Fruit fly (Drosophila melanogaster) whole organism, prepupa: Measurements from ENCODE around the gene Pgant6.

Experiments used
- Blimp-1 ChIP-seq: fragments of 200-800 bp; sonication (Bioruptor generic); optimal IDR thresholded peaks from 3 replicates; lab custom pipeline; 2017; ENCODE audit warnings: missing biosample characterization, missing genetic modification characterization, mild to moderate bottlenecking, moderate library complexity, missing genetic modification reagents
- CG10631 ChIP-seq: fragments of 200-800 bp; sonication (Bioruptor generic); optimal IDR thresholded peaks from 2 replicates; lab custom pipeline; 2016; ENCODE audit warnings: missing biosample characterization, missing genetic modification characterization
- CG10669 ChIP-seq: fragments of 200-800 bp; sonication (Bioruptor generic); optimal IDR thresholded peaks from 3 replicates; lab custom pipeline; 2018; ENCODE audit warnings: missing biosample characterization, mild to moderate bottlenecking, missing genetic modification characterization, moderate library complexity
- CG15336 ChIP-seq: fragments of 200-800 bp; sonication (Bioruptor generic); IDR thresholded peaks from 2 replicates; pipeline ENCODE4 v1.3.6; 2022; ENCODE audit warnings: missing biosample characterization, missing genetic modification characterization
- CG1621 ChIP-seq: fragments of 200-800 bp; sonication (Bioruptor generic); optimal IDR thresholded peaks from 3 replicates; lab custom pipeline; 2018; ENCODE audit warnings: missing biosample characterization, mild to moderate bottlenecking, missing genetic modification characterization
- CG3032 ChIP-seq: fragments of 200-800 bp; optimal IDR thresholded peaks from 2 replicates; lab custom pipeline; 2019; ENCODE audit warnings: missing biosample characterization, mild to moderate bottlenecking, missing genetic modification characterization, moderate library complexity
- CG31627 ChIP-seq: fragments of 200-800 bp; sonication (Bioruptor generic); optimal IDR thresholded peaks from 3 replicates; lab custom pipeline; 2016; ENCODE audit warnings: missing biosample characterization, missing genetic modification characterization
- CG32006 ChIP-seq: fragments of 200-800 bp; sonication (Bioruptor generic); optimal IDR thresholded peaks from 3 replicates; lab custom pipeline; 2017; ENCODE audit warnings: missing biosample characterization, mild to moderate bottlenecking, missing genetic modification characterization
- CG3919 ChIP-seq: fragments of 200-800 bp; sonication (Bioruptor generic); optimal IDR thresholded peaks from 3 replicates; lab custom pipeline; 2016; ENCODE audit warnings: missing biosample characterization, missing genetic modification characterization
- CG6163 ChIP-seq: fragments of 200-800 bp; sonication (Bioruptor generic); IDR thresholded peaks from 3 replicates; pipeline ENCODE4 v1.3.6; 2022; ENCODE audit warnings: missing biosample characterization, missing genetic modification characterization
- CG6808 ChIP-seq: fragments of 200-800 bp; sonication (Bioruptor generic); optimal IDR thresholded peaks from 3 replicates; lab custom pipeline; 2017; ENCODE audit warnings: missing biosample characterization, missing genetic modification characterization, mild to moderate bottlenecking, moderate library complexity, missing genetic modification reagents
- CG8119 ChIP-seq: fragments of 200-800 bp; sonication (Bioruptor generic); IDR thresholded peaks from 3 replicates; pipeline ENCODE4 v1.3.6; 2022; ENCODE audit warnings: missing biosample characterization, missing genetic modification characterization
- CG8632 ChIP-seq: fragments of 200-800 bp; sonication (Bioruptor generic); optimal IDR thresholded peaks from 3 replicates; lab custom pipeline; 2016; ENCODE audit warnings: missing biosample characterization, missing genetic modification characterization
- Eip78C ChIP-seq: fragments of 200-800 bp; sonication (Bioruptor generic); peaks from one replicate; lab custom pipeline; 2016; ENCODE audit warnings: missing biosample characterization, missing genetic modification characterization
- Eip93F ChIP-seq: fragments of 200-800 bp; sonication (Bioruptor generic); optimal IDR thresholded peaks from 2 replicates; lab custom pipeline; 2016; ENCODE audit warnings: missing biosample characterization, mild to moderate bottlenecking, missing genetic modification characterization
- Ets21C ChIP-seq: fragments of 200-800 bp; sonication (Bioruptor generic); optimal IDR thresholded peaks from 3 replicates; lab custom pipeline; 2016; ENCODE audit warnings: missing biosample characterization, missing genetic modification characterization
- Ets96B ChIP-seq: fragments of 200-800 bp; optimal IDR thresholded peaks from 2 replicates; lab custom pipeline; 2019; ENCODE audit warnings: missing biosample characterization, mild to moderate bottlenecking, missing genetic modification characterization, moderate library complexity
- Hr39 ChIP-seq: fragments of 200-800 bp; sonication (Bioruptor generic); optimal IDR thresholded peaks from 2 replicates; lab custom pipeline; 2016; ENCODE audit warnings: missing biosample characterization, missing genetic modification characterization
- Hr4 ChIP-seq: fragments of 200-800 bp; sonication (Bioruptor generic); optimal IDR thresholded peaks from 3 replicates; lab custom pipeline; 2016; ENCODE audit warnings: missing biosample characterization, missing genetic modification characterization
- Lpt ChIP-seq: fragments of 200-800 bp; sonication (Bioruptor generic); optimal IDR thresholded peaks from 3 replicates; lab custom pipeline; 2016; ENCODE audit warnings: missing biosample characterization, missing genetic modification characterization
- Met ChIP-seq: fragments of 200-800 bp; sonication (Bioruptor generic); optimal IDR thresholded peaks from 3 replicates; lab custom pipeline; 2016; ENCODE audit warnings: missing biosample characterization, missing genetic modification characterization
- OdsH ChIP-seq: fragments of 200-800 bp; sonication (Bioruptor generic); optimal IDR thresholded peaks from 3 replicates; lab custom pipeline; 2016; ENCODE audit warnings: missing biosample characterization, missing genetic modification characterization
- Sox102F ChIP-seq: fragments of 200-800 bp; sonication (Bioruptor generic); optimal IDR thresholded peaks from 2 replicates; lab custom pipeline; 2016; ENCODE audit warnings: missing biosample characterization, mild to moderate bottlenecking, missing genetic modification characterization
- Sox14 ChIP-seq: fragments of 200-800 bp; sonication (Bioruptor generic); optimal IDR thresholded peaks from 3 replicates; lab custom pipeline; 2016; ENCODE audit warnings: missing biosample characterization, missing genetic modification characterization
- achi ChIP-seq: fragments of 200-800 bp; sonication (Bioruptor generic); optimal IDR thresholded peaks from 3 replicates; lab custom pipeline; 2016; ENCODE audit warnings: missing biosample characterization, missing genetic modification characterization
- cyc ChIP-seq: fragments of 200-800 bp; sonication (Bioruptor generic); optimal IDR thresholded peaks from 3 replicates; lab custom pipeline; 2016; ENCODE audit warnings: missing biosample characterization, missing genetic modification characterization
- dsx ChIP-seq: fragments of 200-800 bp; optimal IDR thresholded peaks from 3 replicates; lab custom pipeline; 2019; ENCODE audit warnings: missing biosample characterization, mild to moderate bottlenecking, missing genetic modification characterization, moderate library complexity; ENCODE audit not compliant: poor library complexity, severe bottlenecking
- eg ChIP-seq: fragments of 200-800 bp; sonication (Bioruptor generic); IDR thresholded peaks from 3 replicates; pipeline ENCODE4 v1.3.6; 2022; ENCODE audit warnings: missing biosample characterization, missing genetic modification characterization
- esn ChIP-seq: fragments of 200-800 bp; sonication (Bioruptor generic); optimal IDR thresholded peaks from 2 replicates; lab custom pipeline; 2016; ENCODE audit warnings: missing biosample characterization, mild to moderate bottlenecking, missing genetic modification characterization, moderate library complexity
- fd85E ChIP-seq: fragments of 200-800 bp; sonication (Bioruptor generic); optimal IDR thresholded peaks from 3 replicates; lab custom pipeline; 2016; ENCODE audit warnings: missing biosample characterization, missing genetic modification characterization
- fkh ChIP-seq: fragments of 200-800 bp; sonication (Bioruptor generic); optimal IDR thresholded peaks from 3 replicates; lab custom pipeline; 2017; ENCODE audit warnings: missing biosample characterization, mild to moderate bottlenecking, missing genetic modification characterization, moderate library complexity
- lz ChIP-seq: fragments of 200-800 bp; sonication (Bioruptor generic); optimal IDR thresholded peaks from 3 replicates; lab custom pipeline; 2016; ENCODE audit warnings: missing biosample characterization, missing genetic modification characterization
- net ChIP-seq: fragments of 200-800 bp; sonication (Bioruptor generic); optimal IDR thresholded peaks from 3 replicates; lab custom pipeline; 2016; ENCODE audit warnings: missing biosample characterization, missing genetic modification characterization
- pdm3 ChIP-seq: fragments of 200-800 bp; sonication (Bioruptor generic); optimal IDR thresholded peaks from 3 replicates; lab custom pipeline; 2016; ENCODE audit warnings: missing biosample characterization, missing genetic modification characterization
- ss ChIP-seq, 2 experiments: fragments of 200-800 bp; sonication (Bioruptor generic); optimal IDR thresholded peaks; 2 replicates in 1 of 2; 3 replicates in 1 of 2; lab custom pipeline; 2017 to 2018; ENCODE audit warnings: mild to moderate bottlenecking in 2 of 2, missing biosample characterization in 2 of 2, missing genetic modification characterization in 2 of 2, moderate library complexity in 1 of 2
- svp ChIP-seq: fragments of 200-800 bp; sonication (Bioruptor generic); peaks from one replicate; lab custom pipeline; 2016; ENCODE audit warnings: missing biosample characterization, missing genetic modification characterization
- topi ChIP-seq: fragments of 200-800 bp; sonication (Bioruptor generic); optimal IDR thresholded peaks from 3 replicates; lab custom pipeline; 2016; ENCODE audit warnings: missing biosample characterization, missing genetic modification characterization
- vri ChIP-seq: fragments of 200-800 bp; sonication (Bioruptor generic); optimal IDR thresholded peaks from 3 replicates; lab custom pipeline; 2016; ENCODE audit warnings: missing biosample characterization, mild to moderate bottlenecking, missing genetic modification characterization

Gene Pgant6

dm6 chr3L:2763762-2764161, 18.3 kb upstream of the Pgant6 start:
- TF ChIP-seq CG15336 (GFP tag; lab: Robert Waterston, UW) = peak; percentile 29; the same call in 1 of the 2 replicates
- TF ChIP-seq eg = peak; percentile 14; the same call in 1 of the 3 replicates
- no peak for TF ChIP-seq dsx (GFP tag; lab: Kevin White, UChicago)
- TF ChIP-seq CG8119 (GFP tag; lab: Robert Waterston, UW) = 0 out of 3 replicates have a peak, but pooled peaks have one; percentile 18
- peak; percentile 47 for TF ChIP-seq Hr4 (GFP tag; lab: Kevin White, UChicago)
- TF ChIP-seq CG32006 (GFP tag; lab: Kevin White, UChicago) = peak; percentile 25

- TF ChIP-seq lz = peak; percentile 0
- peak; percentile 22 for TF ChIP-seq CG10631 (GFP tag; lab: Kevin White, UChicago)
- peak; percentile 16 for TF ChIP-seq CG3032 (tag; lab: Kevin White, UChicago)
- TF ChIP-seq pdm3 (GFP tag; lab: Kevin White, UChicago) = peak; percentile 33
- TF ChIP-seq eg = peak; percentile 54
- TF ChIP-seq Blimp-1 (GFP tag; lab: Kevin White, UChicago) = no peak
- no peak for TF ChIP-seq net (GFP tag; lab: Kevin White, UChicago)
- no peak for TF ChIP-seq CG1621 (tag; lab: Kevin White, UChicago)
- TF ChIP-seq Sox102F (GFP tag; lab: Kevin White, UChicago) = peak; percentile 43
- no peak for TF ChIP-seq CG8632 (GFP tag; lab: Kevin White, UChicago)
- TF ChIP-seq CG10669 = peak; percentile 33
- peak; percentile 15 for TF ChIP-seq Sox14 (GFP tag; lab: Kevin White, UChicago)
- TF ChIP-seq Hr39 (GFP tag; lab: Kevin White, UChicago) = peak; percentile 68
- peak; percentile 19 for TF ChIP-seq CG6808 (GFP tag; lab: Kevin White, UChicago)
- TF ChIP-seq Lpt (GFP tag; lab: Kevin White, UChicago) = no peak
- TF ChIP-seq OdsH (GFP tag; lab: Kevin White, UChicago) = peak; percentile 20
- TF ChIP-seq Ets96B (tag; lab: Kevin White, UChicago) = no peak
- peak; percentile 32 for TF ChIP-seq CG3919 (GFP tag; lab: Kevin White, UChicago)
- no peak for TF ChIP-seq CG8119 (GFP tag; lab: Robert Waterston, UW)
- TF ChIP-seq Eip93F = no peak
- TF ChIP-seq topi = peak; percentile 17
- TF ChIP-seq dsx (GFP tag; lab: Kevin White, UChicago) = no peak
- TF ChIP-seq svp = peak; percentile 80
- no peak for TF ChIP-seq CG15336 (GFP tag; lab: Robert Waterston, UW)
- TF ChIP-seq esn (GFP tag; lab: Kevin White, UChicago) = peak; percentile 52
- peak; percentile 17 for TF ChIP-seq achi (GFP tag; lab: Kevin White, UChicago)
- peak; percentile 67 for TF ChIP-seq Eip78C (GFP tag; lab: Kevin White, UChicago)
- peak; percentile 51 for TF ChIP-seq Met (GFP tag; lab: Kevin White, UChicago)
- peak; percentile 38; the same call in 1 of the 3 replicates for TF ChIP-seq CG6163
- peak; percentile 26 for TF ChIP-seq fkh (GFP tag; lab: Kevin White, UChicago)
- no peak for TF ChIP-seq ss (GFP tag; optimal IDR thresholded peaks at IDR 0.05; lab: Kevin White, UChicago)
- peak; percentile 39 for TF ChIP-seq vri
- peak; percentile 33 for TF ChIP-seq Ets21C (GFP tag; lab: Kevin White, UChicago)
- TF ChIP-seq fd85E (GFP tag; lab: Kevin White, UChicago) = no peak
- peak; percentile 35 for TF ChIP-seq CG31627 (GFP tag; lab: Kevin White, UChicago)
- peak; percentile 52 for TF ChIP-seq cyc (GFP tag; lab: Kevin White, UChicago)
These were observed 16.9 kb upstream of the Pgant6 start for dm6 chr3L:2765013-2765738.
